Worm (Caenorhabditis elegans) whole organism, dauer: ENCODE measurements around the gene F07C4.11.

Experiments
- unc-62 ChIP-seq: sonication (generic microtip); optimal IDR thresholded peaks from 2 replicates; lab custom pipeline; 2017; ENCODE audit warnings: missing biosample characterization, missing genetic modification reagents, missing genetic modification characterization

The F07C4.11 gene

DNA sequence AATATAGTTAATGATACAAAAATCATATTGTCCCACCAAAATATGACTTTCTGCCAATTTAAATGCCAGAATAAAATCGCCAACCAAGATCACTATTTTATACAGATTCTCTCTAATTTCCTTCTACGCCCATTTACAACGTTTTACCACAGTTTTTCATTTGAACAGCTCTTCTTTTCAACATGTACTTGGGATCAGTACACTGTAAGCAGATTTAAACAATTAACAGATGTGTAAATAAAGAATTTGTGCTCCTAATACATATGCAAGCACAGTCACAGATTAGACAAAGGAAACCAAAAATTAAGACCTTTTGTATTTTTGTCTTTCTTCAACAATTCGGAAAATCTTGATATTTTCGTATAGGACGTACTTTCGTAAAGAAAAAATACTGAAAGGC lies at the start of gene F07C4.11:
TSS of gene F07C4.11 (minus strand) at position 101 of the 400 bp plus-strand sequence.
- TF ChIP-seq unc-62 (GFP tag; lab: Kevin White, UChicago) = no peak

DNA sequence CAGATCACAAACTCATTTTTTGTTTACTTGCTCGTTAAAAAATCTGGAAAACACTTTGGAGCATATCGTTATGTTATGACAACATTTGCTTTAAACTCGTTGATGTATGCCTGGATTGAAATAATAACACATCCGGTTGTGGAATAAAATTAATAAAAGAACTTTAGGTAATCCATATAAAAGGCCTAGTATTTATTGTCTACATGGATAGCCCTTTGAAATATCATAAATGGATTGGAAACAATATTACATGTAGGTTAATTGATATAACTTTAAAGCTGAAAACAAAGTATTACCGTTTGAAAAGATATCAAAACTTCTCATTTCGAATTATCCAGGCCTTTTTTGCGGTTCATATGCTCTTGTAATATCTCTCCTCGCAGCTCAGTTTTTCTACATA lies 47.3 kb upstream of the F07C4.11 start:
- TF ChIP-seq unc-62 (GFP tag; lab: Kevin White, UChicago) = no peak

DNA sequence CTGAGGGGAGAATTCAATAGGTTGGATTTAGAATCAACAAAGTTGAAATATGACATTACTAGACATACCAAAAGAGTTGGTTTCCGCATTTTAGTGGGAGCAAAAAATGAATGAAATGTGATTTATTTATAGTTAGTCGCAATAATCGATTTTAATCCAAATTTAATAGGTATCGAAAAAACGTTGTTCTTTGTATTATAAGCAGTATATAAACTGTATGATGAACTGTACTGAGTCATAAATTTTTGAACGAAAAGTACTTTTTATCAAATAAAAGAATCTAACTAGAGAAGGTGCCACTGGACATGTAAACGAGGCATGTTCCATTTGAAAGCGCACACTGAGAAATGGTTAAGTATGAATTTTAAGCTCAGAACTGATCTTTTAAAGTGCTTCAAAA lies 46.6 kb upstream of the F07C4.11 start, which contains the start of gene C12D5.9:
TSS of gene C12D5.9 (minus strand) at position 101 of the 400 bp plus-strand sequence.
- no peak for TF ChIP-seq unc-62 (GFP tag; lab: Kevin White, UChicago)

DNA sequence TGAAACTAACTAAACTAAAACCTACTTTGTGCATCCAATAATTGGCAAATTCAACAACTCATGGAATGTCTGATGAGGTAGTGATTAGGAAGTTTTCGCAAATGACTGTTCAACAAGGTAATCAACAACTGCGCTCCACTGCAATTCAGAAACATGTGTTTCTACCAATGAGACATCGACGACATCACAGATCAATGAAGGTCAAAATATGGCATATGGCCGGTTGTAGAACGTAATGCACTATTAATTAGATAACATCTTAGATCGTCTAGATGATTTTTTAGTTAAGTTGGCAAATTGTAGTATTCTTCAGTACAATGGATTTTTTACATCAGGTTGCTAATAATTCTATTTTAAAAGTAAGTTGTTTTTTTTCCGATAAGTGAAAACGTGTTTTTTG lies 42.9 kb upstream of the F07C4.11 start, which contains the start of the genes nhr-94 and nhr-152:
TSS of gene nhr-94 (minus strand) at position 147 of the 400 bp plus-strand sequence.
TSS of gene nhr-152 (plus strand) at position 162 of the 400 bp plus-strand sequence.
- TF ChIP-seq unc-62 (GFP tag; lab: Kevin White, UChicago) = no peak

DNA sequence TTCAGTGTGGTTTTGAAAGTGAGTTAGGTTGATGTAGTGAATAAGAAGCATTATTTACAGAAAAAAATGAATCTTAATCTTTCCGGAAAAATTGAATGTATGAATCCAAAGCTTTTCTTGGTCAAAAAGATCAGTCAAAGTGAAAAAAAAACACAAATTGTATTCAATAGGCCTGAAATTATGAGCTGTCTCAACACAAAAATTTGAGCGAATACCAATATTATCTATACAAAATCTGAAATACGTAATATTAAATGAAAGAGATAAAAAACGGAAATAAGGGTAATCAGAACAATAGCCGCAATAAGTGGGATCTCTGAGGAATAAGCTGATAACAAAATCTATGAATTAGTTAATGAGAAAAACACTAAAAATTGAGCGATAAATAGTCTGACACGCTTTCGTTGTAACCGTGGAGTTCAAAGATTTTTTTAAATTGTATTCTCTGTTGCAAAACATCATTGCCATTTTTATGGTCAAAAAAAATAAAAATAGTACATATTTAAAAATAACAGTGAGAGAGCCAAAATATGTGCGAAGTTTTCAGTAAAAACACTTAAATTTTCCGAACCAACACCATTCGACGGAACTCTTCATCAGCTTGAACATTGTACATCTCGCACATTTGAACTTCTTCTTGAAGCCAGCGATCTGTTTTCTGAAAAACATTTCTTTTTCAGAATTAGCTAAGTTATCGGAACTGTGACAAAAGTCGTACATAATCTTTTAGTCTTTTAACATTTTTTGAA lies 40.8 kb upstream of the F07C4.11 start, which contains the start of gene sre-11:
TSS of gene sre-11 (minus strand) at position 51 of the 749 bp plus-strand sequence.
- TF ChIP-seq unc-62 (GFP tag; lab: Kevin White, UChicago) = no peak

DNA sequence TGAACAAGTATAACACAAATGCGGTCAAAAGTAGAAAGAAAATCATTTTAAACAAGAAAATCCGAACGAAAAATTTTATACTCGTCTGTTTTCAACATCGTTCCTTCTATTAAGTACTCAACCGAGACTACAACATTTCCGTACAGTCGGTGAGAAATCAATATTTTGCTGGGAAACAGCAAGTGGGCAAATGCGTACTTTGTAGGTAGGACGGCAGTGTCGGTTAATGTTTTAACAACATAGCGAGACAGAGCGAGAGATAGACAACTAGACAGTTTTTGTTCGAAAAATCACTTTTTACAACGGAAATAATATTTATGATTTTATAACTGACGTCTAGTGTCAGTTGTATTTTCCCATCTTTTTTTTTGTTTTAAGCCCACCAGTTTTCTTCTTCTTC lies 38.1 kb upstream of the F07C4.11 start, which contains the start of gene cyp-33A1:
TSS of gene cyp-33A1 (minus strand) at position 72 of the 400 bp plus-strand sequence.
- TF ChIP-seq unc-62 (GFP tag; lab: Kevin White, UChicago) = no peak

DNA sequence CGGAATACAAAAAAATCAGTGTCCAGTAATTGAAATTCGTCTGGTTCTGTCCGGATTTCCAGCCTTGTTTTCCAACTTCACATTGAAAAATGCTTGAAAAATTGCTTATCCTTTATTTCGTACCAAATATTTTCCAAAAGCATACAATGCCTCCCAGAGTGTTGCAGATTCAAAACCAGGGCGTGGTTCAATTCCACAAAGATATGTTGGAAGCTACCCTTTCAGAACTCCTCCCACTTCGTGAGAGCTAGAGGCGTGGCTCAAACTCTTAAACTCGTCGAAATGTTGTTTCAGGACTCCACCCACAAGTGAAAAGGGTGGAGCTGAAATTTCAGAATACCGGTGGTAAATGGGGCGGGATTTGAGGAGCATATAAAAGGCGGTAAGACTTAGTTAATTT lies 32.6 kb upstream of the F07C4.11 start, which contains the start of gene C12D5.3:
TSS of gene C12D5.3 (plus strand) at position 301 of the 400 bp plus-strand sequence.
- no peak for TF ChIP-seq unc-62 (GFP tag; lab: Kevin White, UChicago)

DNA sequence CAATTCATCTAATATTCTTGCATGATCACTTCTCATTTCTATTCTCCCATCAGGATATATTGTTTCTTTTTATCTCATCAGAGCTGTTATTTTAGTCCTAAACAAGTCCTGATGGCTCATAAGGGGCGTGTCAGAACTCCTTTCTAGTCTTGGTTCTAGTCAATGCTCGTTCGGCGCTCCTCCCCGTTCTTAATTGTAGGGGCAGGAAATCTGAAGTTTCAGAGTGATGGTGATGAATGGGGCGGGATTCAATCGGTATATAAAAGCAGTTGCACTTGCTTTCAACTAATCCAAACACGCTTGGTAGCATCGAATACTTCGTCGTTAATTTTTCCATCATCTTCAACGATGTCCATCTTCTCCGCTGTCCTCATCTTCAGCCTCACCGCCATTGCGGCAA lies 28.9 kb upstream of the F07C4.11 start, which contains the start of gene C12D5.4:
TSS of gene C12D5.4 (plus strand) at position 301 of the 400 bp plus-strand sequence.
- TF ChIP-seq unc-62 (GFP tag; lab: Kevin White, UChicago) = no peak

DNA sequence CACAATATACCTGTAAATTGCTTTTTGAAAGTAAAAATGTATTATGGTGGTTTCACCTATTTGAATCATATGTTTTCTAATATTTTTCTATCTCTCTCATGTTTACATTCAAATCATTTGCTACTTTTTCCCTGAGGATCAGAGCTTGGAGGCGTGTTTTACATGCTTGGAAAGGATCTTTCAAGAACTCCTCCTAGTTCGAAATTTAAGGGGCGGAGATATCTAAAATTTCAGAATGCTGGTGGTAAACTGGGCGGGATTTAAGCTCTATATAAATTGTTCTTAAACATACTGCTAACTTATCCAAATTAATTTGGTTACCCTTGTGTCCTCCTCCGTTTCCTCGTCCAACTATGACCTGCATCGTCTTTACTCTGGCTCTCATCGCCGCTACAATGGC lies 24.6 kb upstream of the F07C4.11 start, which contains the start of gene C12D5.5:
TSS of gene C12D5.5 (plus strand) at position 301 of the 400 bp plus-strand sequence.
- no peak for TF ChIP-seq unc-62 (GFP tag; lab: Kevin White, UChicago)

DNA sequence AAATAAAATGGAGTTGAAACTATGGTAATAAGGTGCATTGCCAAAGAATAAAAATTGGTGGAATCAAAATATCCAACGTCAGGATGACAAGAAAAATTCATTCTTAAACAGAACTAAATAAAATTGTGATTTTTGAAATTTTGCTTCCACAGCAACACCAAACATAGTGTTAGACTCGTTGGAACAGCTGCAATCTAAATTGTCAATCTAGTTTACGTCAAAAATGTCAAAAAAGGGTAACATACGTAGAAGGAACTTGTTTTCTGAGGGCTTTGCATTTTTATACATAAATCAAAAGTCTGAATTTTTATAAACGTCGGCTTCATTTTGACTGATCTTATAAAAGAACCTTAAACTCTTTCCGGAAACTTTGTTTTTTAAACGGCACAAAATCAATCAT lies 10.3 kb upstream of the F07C4.11 start, which contains the start of gene srh-200:
TSS of gene srh-200 (minus strand) at position 101 of the 400 bp plus-strand sequence.
- TF ChIP-seq unc-62 (GFP tag; lab: Kevin White, UChicago) = no peak

DNA sequence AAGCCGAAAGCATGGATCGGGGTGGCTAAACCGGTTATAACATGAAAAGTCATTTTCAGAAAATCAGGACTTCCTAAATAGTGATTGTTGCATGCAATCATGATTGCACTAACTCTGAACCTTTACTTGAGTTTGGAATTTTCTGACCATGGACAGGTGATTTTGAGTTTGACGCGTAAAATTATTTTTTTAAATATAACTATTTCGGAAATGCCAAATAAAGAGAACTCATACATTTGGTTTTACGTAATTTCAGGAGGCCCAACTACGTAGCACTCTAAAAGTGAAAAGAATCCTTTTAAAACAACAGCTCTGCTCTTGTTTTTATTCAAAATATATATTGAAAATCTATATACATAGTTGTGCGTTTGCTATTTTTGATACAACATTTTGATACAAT lies 8.4 kb upstream of the F07C4.11 start, which contains the start of gene srh-234:
TSS of gene srh-234 (minus strand) at position 101 of the 400 bp plus-strand sequence.
- no peak for TF ChIP-seq unc-62 (GFP tag; lab: Kevin White, UChicago)

DNA sequence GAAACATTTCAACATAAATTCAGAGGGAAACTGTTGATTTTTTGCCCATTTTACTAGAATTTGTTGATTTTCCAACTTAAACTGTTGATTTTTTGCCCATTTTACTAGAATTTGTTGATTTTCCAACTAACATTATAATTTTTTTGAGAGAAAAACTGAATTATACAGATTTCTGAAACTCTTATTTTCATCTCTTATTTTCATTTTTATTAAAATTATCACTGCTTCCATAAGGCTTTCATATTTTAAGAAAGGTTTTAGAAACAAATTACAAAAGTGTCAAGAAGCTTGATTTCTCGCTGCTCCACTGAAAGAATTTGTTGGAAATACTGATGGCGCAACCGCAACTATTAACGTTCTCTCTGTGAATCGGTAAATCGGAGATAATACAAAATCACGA lies 6.6 kb upstream of the F07C4.11 start:
- TF ChIP-seq unc-62 (GFP tag; lab: Kevin White, UChicago) = no peak

DNA sequence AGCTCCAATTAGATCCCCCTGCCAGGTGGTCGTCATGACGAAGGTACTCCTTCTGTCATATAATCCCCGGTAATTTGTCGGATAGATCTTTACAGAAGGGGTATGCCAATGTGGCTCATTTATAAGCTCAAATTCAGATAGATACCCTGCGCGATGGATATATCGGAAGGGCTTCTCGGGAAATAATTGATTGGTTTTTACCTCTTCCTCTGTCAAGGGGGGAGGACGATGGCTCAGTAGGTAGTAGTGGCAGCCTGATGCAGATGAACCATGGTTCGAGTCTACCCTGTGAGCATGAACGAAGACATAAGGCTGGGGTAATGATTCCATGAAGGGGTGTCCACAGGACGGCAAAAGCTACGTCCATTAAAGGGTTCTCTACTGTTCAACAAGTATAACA lies 3.8 kb upstream of the F07C4.11 start:
- TF ChIP-seq unc-62 (GFP tag; lab: Kevin White, UChicago) = no peak

DNA sequence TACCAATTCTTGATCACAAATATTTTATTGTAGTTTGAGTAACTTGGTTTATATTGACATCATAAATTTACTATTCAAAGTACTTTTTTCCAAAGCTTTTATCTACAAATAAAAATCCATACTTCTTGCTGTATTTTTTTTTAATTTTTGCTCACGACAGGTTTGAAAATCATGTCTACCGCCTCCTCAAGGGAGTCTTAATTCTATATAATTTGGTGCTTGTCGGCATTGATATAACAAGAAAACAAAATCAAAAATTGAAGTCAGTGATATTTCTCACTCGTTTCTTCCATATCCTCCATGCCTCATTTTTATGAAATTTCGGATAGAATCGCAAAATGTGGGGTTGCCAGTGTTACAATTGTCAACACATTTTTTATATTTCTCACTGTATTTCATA lies 2.1 kb upstream of the F07C4.11 start, which contains the start of gene str-47:
TSS of gene str-47 (plus strand) at position 301 of the 400 bp plus-strand sequence.
- no peak for TF ChIP-seq unc-62 (GFP tag; lab: Kevin White, UChicago)

DNA sequence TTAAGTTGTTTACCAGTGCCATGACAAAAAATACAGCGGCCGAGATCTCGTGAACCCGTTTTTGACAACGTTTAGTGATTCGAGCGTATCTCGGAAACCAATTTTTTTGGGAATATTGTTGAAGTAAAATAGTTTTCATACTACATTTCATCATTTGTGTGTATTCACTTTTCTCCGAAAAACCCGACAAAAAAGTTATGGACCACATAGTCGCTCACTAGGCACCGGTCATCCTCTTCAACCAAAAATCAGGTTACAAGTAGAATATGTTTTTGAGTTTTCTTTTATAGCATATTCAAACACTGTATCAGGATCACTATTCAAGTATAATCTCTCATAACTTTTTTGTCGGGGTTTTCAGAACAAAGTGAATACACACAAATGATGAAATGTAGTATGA lies 1.6 kb downstream of the F07C4.11 start:
- no peak for TF ChIP-seq unc-62 (GFP tag; lab: Kevin White, UChicago)

DNA sequence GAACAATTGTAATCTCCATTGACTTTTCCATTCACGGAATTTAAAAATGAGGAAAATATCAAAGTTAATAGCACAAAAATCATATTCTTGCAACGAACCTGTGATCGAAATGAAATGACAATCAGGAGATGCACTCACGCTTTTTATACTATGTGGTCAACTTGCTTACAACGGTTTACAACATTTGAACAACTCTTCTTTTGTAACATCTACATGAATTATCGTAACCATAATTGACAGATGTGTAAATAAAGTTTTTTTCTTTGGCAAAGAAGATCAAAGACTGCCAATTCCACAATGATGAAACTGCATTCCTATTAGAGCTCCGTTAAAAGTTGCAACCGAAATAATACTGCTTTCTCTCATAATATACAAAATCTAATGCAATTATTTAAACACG lies 3.5 kb downstream of the F07C4.11 start, which contains the start of gene F07C4.10:
TSS of gene F07C4.10 (minus strand) at position 101 of the 400 bp plus-strand sequence.
- no peak for TF ChIP-seq unc-62 (GFP tag; lab: Kevin White, UChicago)
